Worm (Caenorhabditis elegans): ENCODE results near the gene R13A5.15.

Gene R13A5.15

DNA sequence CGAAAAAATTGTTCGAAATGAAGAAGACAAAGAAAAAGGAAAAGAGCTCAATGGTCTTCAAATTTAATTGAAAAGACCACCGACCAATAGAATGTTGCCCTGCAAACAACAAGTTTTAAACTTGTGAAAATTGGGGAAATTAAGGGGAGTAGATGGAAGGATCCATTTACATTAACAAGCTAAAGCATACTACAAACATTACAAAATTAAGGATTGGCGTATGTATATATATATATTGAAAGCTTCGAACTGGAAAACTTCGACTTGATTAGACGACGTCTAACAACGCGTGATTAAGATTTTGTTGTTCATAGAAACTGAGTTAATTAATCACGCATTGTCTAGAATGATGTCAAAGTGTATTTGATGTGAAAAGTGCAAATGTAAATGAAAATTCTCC is at the start of gene R13A5.15:
TSS of gene R13A5.15 (minus strand) at position 101 of the 400 bp plus-strand sequence.
- TF ChIP-seq scrt-1 (GFP tag; IDR thresholded peaks at IDR 0.05) (no peak), flt-1 (GFP tag; IDR thresholded peaks at IDR 0.05) (no peak), aly-1 (tag; optimal IDR thresholded peaks at IDR 0.05) (no peak), pes-1 (GFP tag; IDR thresholded peaks at IDR 0.05) (no peak), ceh-13 (GFP tag; optimal IDR thresholded peaks at IDR 0.05) (no peak), B0310.2 (tag; optimal IDR thresholded peaks at IDR 0.05) (no peak), tbx-11 (GFP tag; IDR thresholded peaks at IDR 0.05) (no peak), tra-4 (tag; optimal IDR thresholded peaks at IDR 0.05) (no peak), tbx-37 (GFP tag; conservative IDR thresholded peaks at IDR 0.05) (no peak), ets-7 (tag; optimal IDR thresholded peaks at IDR 0.05) (no peak), hmbx-1 (tag; optimal IDR thresholded peaks at IDR 0.05) (no peak), hnd-1 (tag; optimal IDR thresholded peaks at IDR 0.05) (no peak), ama-1 (optimal IDR thresholded peaks at IDR 0.05) (no peak), ceh-36 (tag; optimal IDR thresholded peaks at IDR 0.05) (no peak), sea-1 (GFP tag; conservative IDR thresholded peaks at IDR 0.05) (no peak), F13C5.2 (tag; optimal IDR thresholded peaks at IDR 0.05) (no peak), hmg-4 (GFP tag; optimal IDR thresholded peaks at IDR 0.05) (no peak)

DNA sequence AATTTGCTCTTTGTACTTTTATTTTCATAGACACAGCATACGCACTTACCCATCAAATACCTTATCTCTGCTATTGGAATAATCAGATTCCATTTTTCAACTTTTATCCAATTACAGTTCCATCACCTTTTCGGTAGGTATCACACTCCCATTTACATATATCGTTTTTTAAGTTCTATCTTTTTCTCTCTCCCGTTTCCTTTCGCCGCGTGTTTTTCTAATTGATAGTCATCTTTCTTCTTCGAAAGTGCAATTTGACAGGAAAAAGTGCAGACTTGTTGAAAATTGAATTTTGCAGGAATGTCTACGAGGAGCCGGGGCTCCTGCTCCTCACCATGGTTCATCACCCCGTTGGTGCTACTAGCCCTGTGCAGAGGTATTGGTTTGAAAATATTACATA is 37.0 kb upstream of the R13A5.15 start, which contains the start of gene fbn-1:
TSS of gene fbn-1 (plus strand) at position 301 of the 400 bp plus-strand sequence.
- TF ChIP-seq hmg-4 (GFP tag; optimal IDR thresholded peaks at IDR 0.05) (no peak), ceh-13 (GFP tag; optimal IDR thresholded peaks at IDR 0.05) (no peak), sea-1 (GFP tag; conservative IDR thresholded peaks at IDR 0.05) (no peak), tbx-37 (GFP tag; conservative IDR thresholded peaks at IDR 0.05) (no peak), hmbx-1 (tag; optimal IDR thresholded peaks at IDR 0.05) (no peak), tra-4 (tag; optimal IDR thresholded peaks at IDR 0.05) (no peak), ama-1 (optimal IDR thresholded peaks at IDR 0.05) (no peak), scrt-1 (GFP tag; IDR thresholded peaks at IDR 0.05) (no peak)

DNA sequence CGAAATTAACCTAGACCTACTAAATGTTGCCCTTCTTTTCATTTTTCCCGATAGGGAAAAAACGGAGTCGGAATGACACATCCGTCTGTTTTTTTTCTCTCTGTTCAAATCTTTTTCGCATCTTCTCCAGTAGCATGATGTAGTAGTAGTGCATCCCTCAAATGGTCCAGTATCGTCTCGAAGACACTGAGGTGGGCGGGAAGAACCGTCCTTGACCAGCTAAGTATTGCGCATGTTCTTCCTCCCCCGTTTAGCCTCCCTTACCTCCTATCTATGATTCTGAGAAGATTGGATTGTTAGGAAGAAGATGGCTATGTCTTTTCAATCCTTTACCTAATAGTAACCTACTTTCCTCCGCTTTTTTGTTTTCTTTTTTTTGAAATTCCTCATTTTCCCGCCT is 34.8 kb upstream of the R13A5.15 start:
- TF ChIP-seq scrt-1 (GFP tag; IDR thresholded peaks at IDR 0.05) (no peak), pes-1 (GFP tag; IDR thresholded peaks at IDR 0.05) (no peak)

ce11 chrIII:7621355-7621754 is 33.2 kb upstream of the R13A5.15 start:
- TF ChIP-seq F13C5.2 (tag; optimal IDR thresholded peaks at IDR 0.05), result no peak
- TF ChIP-seq ets-7 (tag; optimal IDR thresholded peaks at IDR 0.05), result no peak

DNA sequence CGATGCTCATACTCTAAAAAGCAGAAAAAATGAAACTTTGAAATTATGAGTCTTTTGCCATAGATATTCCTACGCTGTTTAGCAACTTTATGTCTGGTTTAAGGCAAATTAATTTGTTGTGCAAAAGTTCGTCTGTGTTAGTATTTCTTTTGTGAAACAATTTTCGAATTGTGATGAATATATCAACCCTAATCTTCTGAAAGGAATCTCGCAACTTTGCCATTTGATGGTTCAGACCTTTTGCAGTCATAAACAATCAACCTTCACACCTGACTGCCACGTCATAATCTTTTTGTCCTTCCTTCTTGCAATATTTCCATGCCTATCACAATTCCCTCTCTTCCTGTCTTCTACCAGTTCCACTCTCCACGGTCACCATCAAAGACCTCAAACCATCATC is 31.7 kb upstream of the R13A5.15 start:
- TF ChIP-seq hmg-4 (GFP tag; optimal IDR thresholded peaks at IDR 0.05) (no peak), F13C5.2 (tag; optimal IDR thresholded peaks at IDR 0.05) (no peak), ets-7 (tag; optimal IDR thresholded peaks at IDR 0.05) (no peak)

DNA sequence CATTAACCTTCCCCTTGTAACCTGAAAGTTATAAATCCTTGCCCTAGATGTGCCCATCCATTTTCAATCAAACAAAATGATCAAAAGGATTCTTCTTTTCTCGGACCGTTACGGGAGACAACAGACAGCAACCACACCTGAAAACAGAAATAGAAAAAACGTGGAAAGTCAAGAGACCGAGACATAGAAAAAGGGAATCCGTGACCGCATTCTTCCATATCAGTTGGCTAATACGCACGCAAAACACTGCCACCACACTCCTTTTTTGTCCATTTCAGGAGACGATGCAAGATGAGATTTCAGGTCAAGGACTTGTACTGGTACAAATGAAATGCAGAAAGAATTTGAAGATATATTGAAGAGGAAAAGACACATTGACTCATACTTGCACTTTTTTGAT is 30.2 kb upstream of the R13A5.15 start:
- TF ChIP-seq sea-1 (GFP tag; conservative IDR thresholded peaks at IDR 0.05), result no peak
- no peak for TF ChIP-seq hmbx-1 (tag; optimal IDR thresholded peaks at IDR 0.05)
- TF ChIP-seq ets-7 (tag; optimal IDR thresholded peaks at IDR 0.05), result no peak
- no peak for TF ChIP-seq hnd-1 (tag; optimal IDR thresholded peaks at IDR 0.05)
- TF ChIP-seq tra-4 (tag; optimal IDR thresholded peaks at IDR 0.05), result no peak
- TF ChIP-seq aly-1 (tag; optimal IDR thresholded peaks at IDR 0.05), result no peak
- no peak for TF ChIP-seq ceh-36 (tag; optimal IDR thresholded peaks at IDR 0.05)

DNA sequence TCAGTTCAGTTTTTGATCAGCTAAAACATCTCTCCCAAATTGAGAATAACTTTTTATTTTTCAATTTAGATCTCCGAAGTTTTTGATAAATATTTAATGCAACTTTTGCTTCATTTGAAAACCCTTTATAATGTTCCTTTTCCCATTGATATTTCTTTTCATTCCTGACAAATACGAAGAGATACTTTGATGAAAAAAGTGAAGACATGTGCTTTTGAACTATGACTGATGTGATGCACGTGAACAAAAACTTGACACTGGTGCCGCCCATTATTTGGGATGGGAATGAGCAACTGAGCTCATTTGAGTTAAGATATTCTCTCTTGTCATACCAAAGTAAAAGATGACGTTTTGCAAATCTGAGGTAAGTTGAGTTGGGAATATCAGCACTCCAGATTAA is 28.1 kb upstream of the R13A5.15 start, which contains the start of gene T04A6.1:
TSS of gene T04A6.1 (plus strand) at position 301 of the 400 bp plus-strand sequence.
- TF ChIP-seq hmbx-1 (tag; optimal IDR thresholded peaks at IDR 0.05), result no peak
- no peak for TF ChIP-seq tbx-11 (GFP tag; IDR thresholded peaks at IDR 0.05)
- no peak for TF ChIP-seq tbx-37 (GFP tag; conservative IDR thresholded peaks at IDR 0.05)
- no peak for TF ChIP-seq B0310.2 (tag; optimal IDR thresholded peaks at IDR 0.05)
- TF ChIP-seq aly-1 (tag; optimal IDR thresholded peaks at IDR 0.05), result no peak
- TF ChIP-seq hmg-4 (GFP tag; optimal IDR thresholded peaks at IDR 0.05), result no peak
- no peak for TF ChIP-seq F13C5.2 (tag; optimal IDR thresholded peaks at IDR 0.05)
- TF ChIP-seq sea-1 (GFP tag; conservative IDR thresholded peaks at IDR 0.05), result no peak
- TF ChIP-seq ceh-13 (GFP tag; optimal IDR thresholded peaks at IDR 0.05), result no peak
- no peak for TF ChIP-seq scrt-1 (GFP tag; IDR thresholded peaks at IDR 0.05)
- no peak for TF ChIP-seq ama-1 (optimal IDR thresholded peaks at IDR 0.05)
- no peak for TF ChIP-seq ets-7 (tag; optimal IDR thresholded peaks at IDR 0.05)

DNA sequence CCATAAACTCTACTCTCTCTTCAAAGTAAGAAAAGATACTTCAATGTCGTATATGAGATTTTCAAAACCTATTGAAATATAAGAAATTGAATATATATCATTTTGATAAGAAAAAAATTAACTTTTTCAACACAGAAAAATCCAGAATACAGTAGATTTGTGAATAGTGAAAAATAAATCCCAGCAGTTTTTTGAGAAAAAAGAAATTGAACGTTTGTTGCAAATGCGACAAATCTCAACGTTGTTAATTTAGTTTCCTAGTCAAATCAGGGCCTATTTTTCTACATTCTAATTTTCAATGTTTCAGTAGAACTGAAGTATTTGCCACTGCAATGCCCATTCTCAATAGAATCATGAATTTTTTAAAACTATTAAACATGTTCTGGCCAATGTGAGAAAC is 26.4 kb upstream of the R13A5.15 start, which contains the start of gene T04A6.2:
TSS of gene T04A6.2 (plus strand) at position 301 of the 400 bp plus-strand sequence.
- no peak for TF ChIP-seq hnd-1 (tag; optimal IDR thresholded peaks at IDR 0.05)
- TF ChIP-seq ama-1 (optimal IDR thresholded peaks at IDR 0.05), result no peak
- TF ChIP-seq pes-1 (GFP tag; IDR thresholded peaks at IDR 0.05), result no peak
- no peak for TF ChIP-seq hmg-4 (GFP tag; optimal IDR thresholded peaks at IDR 0.05)
- TF ChIP-seq tra-4 (tag; optimal IDR thresholded peaks at IDR 0.05), result no peak
- TF ChIP-seq sea-1 (GFP tag; conservative IDR thresholded peaks at IDR 0.05), result no peak
- no peak for TF ChIP-seq aly-1 (tag; optimal IDR thresholded peaks at IDR 0.05)
- no peak for TF ChIP-seq ceh-13 (GFP tag; optimal IDR thresholded peaks at IDR 0.05)
- no peak for TF ChIP-seq tbx-37 (GFP tag; conservative IDR thresholded peaks at IDR 0.05)
- TF ChIP-seq ceh-36 (tag; optimal IDR thresholded peaks at IDR 0.05), result no peak
- no peak for TF ChIP-seq ets-7 (tag; optimal IDR thresholded peaks at IDR 0.05)
- no peak for TF ChIP-seq B0310.2 (tag; optimal IDR thresholded peaks at IDR 0.05)
- no peak for TF ChIP-seq hmbx-1 (tag; optimal IDR thresholded peaks at IDR 0.05)
- TF ChIP-seq scrt-1 (GFP tag; IDR thresholded peaks at IDR 0.05), result no peak

ce11 chrIII:7609168-7609567 is 21.1 kb upstream of the R13A5.15 start, which contains the start of gene nsph-4.3:
Gene nsph-4.3 (minus strand): TSS chrIII:7609268.
- TF ChIP-seq pes-1 (GFP tag; IDR thresholded peaks at IDR 0.05), result no peak
- TF ChIP-seq flt-1 (GFP tag; IDR thresholded peaks at IDR 0.05), result no peak
- no peak for TF ChIP-seq sea-1 (GFP tag; conservative IDR thresholded peaks at IDR 0.05)
- TF ChIP-seq tbx-11 (GFP tag; IDR thresholded peaks at IDR 0.05), result no peak
- TF ChIP-seq scrt-1 (GFP tag; IDR thresholded peaks at IDR 0.05), result no peak
- no peak for TF ChIP-seq aly-1 (tag; optimal IDR thresholded peaks at IDR 0.05)
- TF ChIP-seq ama-1 (optimal IDR thresholded peaks at IDR 0.05), result no peak
- TF ChIP-seq tra-4 (tag; optimal IDR thresholded peaks at IDR 0.05), result no peak
- TF ChIP-seq ets-7 (tag; optimal IDR thresholded peaks at IDR 0.05), result no peak
- TF ChIP-seq ceh-13 (GFP tag; optimal IDR thresholded peaks at IDR 0.05), result no peak
- TF ChIP-seq ceh-36 (tag; optimal IDR thresholded peaks at IDR 0.05), result no peak
- TF ChIP-seq hmbx-1 (tag; optimal IDR thresholded peaks at IDR 0.05), result no peak
